Worm (Caenorhabditis elegans): ENCODE measurements around the gene aipr-1.
"Not testable (repeated sequence)": the region's sequence is repeated elsewhere in the genome, so short reads cannot be mapped to it uniquely, and the experiment has no call there.

aipr-1 gene

ce11 chrII:6636136-6636535, 42.1 kb upstream of the aipr-1 start, which contains the start of gene T19D12.5:
TSS of gene T19D12.5 (minus strand) at chrII:6636236.
- no peak for TF ChIP-seq C17E4.6 (GFP tag; IDR thresholded peaks at IDR 0.05)
- TF ChIP-seq cebp-1 (GFP tag; IDR thresholded peaks at IDR 0.05), result no peak
- peak; percentile 13 for TF ChIP-seq cebp-1 (tag; optimal IDR thresholded peaks at IDR 0.05)

- TF ChIP-seq ama-1 (optimal IDR thresholded peaks at IDR 0.05), result no peak
- no peak for TF ChIP-seq ama-1 (GFP tag; optimal IDR thresholded peaks at IDR 0.05)
- TF ChIP-seq tbx-9 (tag; optimal IDR thresholded peaks at IDR 0.05; ENCODE audit: borderline replicate concordance), result no peak
- no peak for TF ChIP-seq madf-8 (GFP tag; conservative IDR thresholded peaks at IDR 0.05)
- no peak for TF ChIP-seq chd-7 (tag; optimal IDR thresholded peaks at IDR 0.05)
- TF ChIP-seq Y56A3A.18 (GFP tag; IDR thresholded peaks at IDR 0.05), result no peak
- TF ChIP-seq F10E7.11 (tag; optimal IDR thresholded peaks at IDR 0.05), result no peak
- TF ChIP-seq ztf-28 (GFP tag; IDR thresholded peaks at IDR 0.05), result no peak
- no peak for TF ChIP-seq B0261.1 (tag; optimal IDR thresholded peaks at IDR 0.05)
Measured at ce11 chrII:6631995-6632394, 37.9 kb upstream of the aipr-1 start.

ce11 chrII:6630811-6631210, 36.8 kb upstream of the aipr-1 start, which contains the start of gene T19D12.4:
TSS of gene T19D12.4 (plus strand) at chrII:6631105.
- TF ChIP-seq nhr-80 (tag; optimal IDR thresholded peaks at IDR 0.05), result peak; percentile 11
- no peak for TF ChIP-seq Y53G8AR.9 (GFP tag; conservative IDR thresholded peaks at IDR 0.05)

- TF ChIP-seq ceh-79 (tag; optimal IDR thresholded peaks at IDR 0.05) (no peak), tbx-9 (tag; optimal IDR thresholded peaks at IDR 0.05; ENCODE audit: borderline replicate concordance) (no peak), K12H6.12 (tag; optimal IDR thresholded peaks at IDR 0.05) (no peak), unc-62 (GFP tag; optimal IDR thresholded peaks at IDR 0.05) (peak; percentile 88), dpl-1 (GFP tag; optimal IDR thresholded peaks at IDR 0.05) (no peak), zim-3 (tag; optimal IDR thresholded peaks at IDR 0.05) (no peak), nhr-80 (tag; optimal IDR thresholded peaks at IDR 0.05) (peak; percentile 1), nhr-27 (tag; optimal IDR thresholded peaks at IDR 0.05) (no peak), lag-1 (GFP tag; IDR thresholded peaks at IDR 0.05) (no peak), B0336.3 (GFP tag; IDR thresholded peaks at IDR 0.05) (no peak), Y56A3A.18 (GFP tag; IDR thresholded peaks at IDR 0.05) (no peak), ztf-28 (GFP tag; IDR thresholded peaks at IDR 0.05) (no peak), hlh-12 (tag; optimal IDR thresholded peaks at IDR 0.05) (no peak), cebp-1 (GFP tag; IDR thresholded peaks at IDR 0.05) (no peak), cebp-1 (tag; optimal IDR thresholded peaks at IDR 0.05) (no peak), B0035.1 (tag; optimal IDR thresholded peaks at IDR 0.05) (no peak)
Measured at ce11 chrII:6629775-6630174, 35.7 kb upstream of the aipr-1 start.

ce11 chrII:6628397-6628796, 34.3 kb upstream of the aipr-1 start:
- TF ChIP-seq Y67H2A.10 (GFP tag; conservative IDR thresholded peaks at IDR 0.05) (no peak), unc-62 (GFP tag; optimal IDR thresholded peaks at IDR 0.05) (no peak), nhr-80 (tag; optimal IDR thresholded peaks at IDR 0.05) (peak; percentile 28)

ce11 chrII:6627182-6627581, 33.1 kb upstream of the aipr-1 start, which contains the start of the genes F54H5.5 and F54H5.2:
TSS of gene F54H5.5 (minus strand) at chrII:6627282.
TSS of gene F54H5.2 (plus strand) at chrII:6627484.
- not testable (repeated sequence) for TF ChIP-seq ztf-25 (GFP tag; IDR thresholded peaks at IDR 0.05); Y53F4B.3 (GFP tag; IDR thresholded peaks at IDR 0.05); B0261.1 (tag; optimal IDR thresholded peaks at IDR 0.05)

ce11 chrII:6625302-6625701, 31.3 kb upstream of the aipr-1 start, which contains the start of gene F54H5.14:
TSS of gene F54H5.14 (minus strand) at chrII:6625402.
- TF ChIP-seq nhr-80 (tag; optimal IDR thresholded peaks at IDR 0.05), result peak; percentile 0
- no peak for TF ChIP-seq atf-7 (tag; optimal IDR thresholded peaks at IDR 0.05)

All from whole organism, young adult.